Worm (Caenorhabditis elegans) whole organism, L1 larva: ENCODE results near the gene srj-33.

Source experiments
- C34B4.2 ChIP-seq: sonication (generic microtip); optimal IDR thresholded peaks from 2 replicates; lab custom pipeline; 2017; ENCODE audit warnings: mild to moderate bottlenecking, missing genetic modification characterization, missing compliant biosample characterization
- aha-1 ChIP-seq: fragments of 150-350 bp; optimal IDR thresholded peaks from 2 replicates; lab custom pipeline; 2014; ENCODE audit warnings: missing biosample characterization, missing genetic modification characterization
- alr-1 ChIP-seq: fragments of 200-800 bp; sonication (Bioruptor generic); optimal IDR thresholded peaks from 2 replicates; lab custom pipeline; 2018; ENCODE audit warnings: borderline replicate concordance, mild to moderate bottlenecking, missing genetic modification characterization, missing compliant biosample characterization
- aly-2 ChIP-seq: fragments of 150-350 bp; optimal IDR thresholded peaks from 2 replicates; lab custom pipeline; 2014; ENCODE audit warnings: missing biosample characterization, missing genetic modification characterization
- ama-1 ChIP-seq: fragments of 150-350 bp; optimal IDR thresholded peaks from 2 replicates; lab custom pipeline; 2014
- ceh-63 ChIP-seq: fragments of 200-800 bp; sonication (Bioruptor generic); optimal IDR thresholded peaks from 2 replicates; lab custom pipeline; 2018; ENCODE audit warnings: mild to moderate bottlenecking, missing genetic modification characterization, missing compliant biosample characterization
- ceh-82 ChIP-seq, 3 experiments: fragments of 150-350 bp in 1 of 3; sonication (generic microtip) in 2 of 3; optimal IDR thresholded peaks; 2 replicates each; lab custom pipeline; 2014 to 2017; ENCODE audit warnings: missing biosample characterization in 3 of 3, missing genetic modification characterization in 3 of 3
- ceh-88 ChIP-seq: fragments of 200-800 bp; sonication (Bioruptor generic); IDR thresholded peaks from 2 replicates; pipeline ENCODE4 v1.3.6; 2022; ENCODE audit warnings: missing genetic modification characterization, missing compliant biosample characterization
- ces-1 ChIP-seq: fragments of 150-350 bp; optimal IDR thresholded peaks from 2 replicates; lab custom pipeline; 2014; ENCODE audit warnings: missing biosample characterization, missing genetic modification reagents, missing genetic modification characterization
- dsc-1 ChIP-seq: sonication (generic microtip); optimal IDR thresholded peaks from 2 replicates; lab custom pipeline; 2016; ENCODE audit warnings: mild to moderate bottlenecking, missing genetic modification characterization, missing compliant biosample characterization
- efl-1 ChIP-seq, 4 experiments: fragments of 150-350 bp; optimal IDR thresholded peaks in 3 of 4; peaks in 1 of 4; 1 replicate in 1 of 4; 2 replicates in 3 of 4; lab custom pipeline; 2014; ENCODE audit warnings: missing biosample characterization in 2 of 4, missing genetic modification characterization in 2 of 4, missing genetic modification reagents in 2 of 4
- egl-13 ChIP-seq: sonication (generic microtip); optimal IDR thresholded peaks from 2 replicates; lab custom pipeline; 2016; ENCODE audit warnings: missing genotype, missing genetic modification reagents, missing genetic modification characterization, missing compliant biosample characterization
- egl-27 ChIP-seq, 2 experiments: fragments of 150-350 bp in 1 of 2; sonication (generic microtip); optimal IDR thresholded peaks; 3 replicates each; lab custom pipeline; 2017 to 2018; ENCODE audit warnings: missing biosample characterization in 2 of 2, missing genetic modification characterization in 2 of 2, missing genetic modification reagents in 2 of 2
- elt-2 ChIP-seq: sonication (generic microtip); optimal IDR thresholded peaks from 2 replicates; lab custom pipeline; 2016; ENCODE audit warnings: missing genetic modification characterization, mild to moderate bottlenecking, inconsistent platforms, missing compliant biosample characterization, missing genetic modification reagents
- elt-3 ChIP-seq, 6 experiments: fragments of 150-350 bp in 1 of 6; sonication (generic microtip); optimal IDR thresholded peaks; 2 replicates each; lab custom pipeline; 2017 to 2018; ENCODE audit warnings: missing biosample characterization in 6 of 6, missing genetic modification characterization in 6 of 6, inconsistent platforms in 1 of 6
- fkh-4 ChIP-seq: sonication (generic microtip); optimal IDR thresholded peaks from 2 replicates; lab custom pipeline; 2016; ENCODE audit warnings: missing compliant biosample characterization, missing genetic modification characterization, borderline replicate concordance
- fkh-8 ChIP-seq: sonication (generic microtip); optimal IDR thresholded peaks from 2 replicates; lab custom pipeline; 2016; ENCODE audit warnings: mild to moderate bottlenecking, missing genetic modification characterization, missing compliant biosample characterization
- hlh-17 ChIP-seq: fragments of 200-800 bp; sonication (Bioruptor generic); optimal IDR thresholded peaks from 2 replicates; lab custom pipeline; 2018; ENCODE audit warnings: missing genetic modification characterization, mild to moderate bottlenecking, missing compliant biosample characterization, moderate library complexity, borderline replicate concordance
- hlh-4 ChIP-seq: sonication (generic microtip); optimal IDR thresholded peaks from 2 replicates; lab custom pipeline; 2016; ENCODE audit warnings: mild to moderate bottlenecking, missing genetic modification characterization, missing compliant biosample characterization
- irx-1 ChIP-seq: sonication (generic microtip); optimal IDR thresholded peaks from 2 replicates; lab custom pipeline; 2016; ENCODE audit warnings: missing genetic modification characterization, missing compliant biosample characterization
- isw-1 ChIP-seq: fragments of 200-800 bp; sonication (Bioruptor generic); IDR thresholded peaks from 2 replicates; pipeline ENCODE4 v1.3.6; 2022; ENCODE audit warnings: missing genetic modification characterization, missing compliant biosample characterization
- jun-1 ChIP-seq: fragments of 150-350 bp; optimal IDR thresholded peaks from 2 replicates; lab custom pipeline; 2014; ENCODE audit warnings: missing biosample characterization, missing genetic modification reagents, missing genetic modification characterization
- lin-14 ChIP-seq: fragments of 200-800 bp; sonication (Bioruptor generic); optimal IDR thresholded peaks from 2 replicates; lab custom pipeline; 2018; ENCODE audit warnings: mild to moderate bottlenecking, missing genetic modification characterization, moderate library complexity, missing compliant biosample characterization
- lin-39 ChIP-seq: fragments of 150-350 bp; optimal IDR thresholded peaks from 2 replicates; lab custom pipeline; 2014; ENCODE audit warnings: missing biosample characterization, missing genetic modification reagents, missing genetic modification characterization
- lir-3 ChIP-seq: sonication (generic microtip); optimal IDR thresholded peaks from 2 replicates; lab custom pipeline; 2016; ENCODE audit warnings: mild to moderate bottlenecking, missing genetic modification characterization, moderate library complexity, missing compliant biosample characterization; ENCODE audit not compliant: poor library complexity
- mab-9 ChIP-seq: fragments of 200-800 bp; sonication (Bioruptor generic); IDR thresholded peaks from 2 replicates; pipeline ENCODE4 v1.3.6; 2022; ENCODE audit warnings: missing genetic modification reagents, missing genetic modification characterization, missing compliant biosample characterization
- nhr-11 ChIP-seq: fragments of 150-350 bp; optimal IDR thresholded peaks from 2 replicates; lab custom pipeline; 2014; ENCODE audit warnings: missing biosample characterization, missing genetic modification characterization
- nhr-19 ChIP-seq: fragments of 200-800 bp; sonication (Bioruptor generic); conservative IDR thresholded peaks from 2 replicates; pipeline ENCODE4 v1.3.6; 2022; ENCODE audit warnings: missing genetic modification characterization, missing compliant biosample characterization
- nhr-28 ChIP-seq: fragments of 150-350 bp; optimal IDR thresholded peaks from 2 replicates; lab custom pipeline; 2014; ENCODE audit warnings: missing biosample characterization, missing genetic modification characterization
- nhr-71 ChIP-seq: sonication (generic microtip); optimal IDR thresholded peaks from 2 replicates; lab custom pipeline; 2016; ENCODE audit warnings: mild to moderate bottlenecking, missing genetic modification characterization, moderate library complexity, missing compliant biosample characterization
- nhr-76 ChIP-seq: sonication (generic microtip); optimal IDR thresholded peaks from 2 replicates; lab custom pipeline; 2017; ENCODE audit warnings: missing biosample characterization, missing genetic modification characterization
- nhr-84 ChIP-seq: sonication (generic microtip); optimal IDR thresholded peaks from 2 replicates; lab custom pipeline; 2017; ENCODE audit warnings: missing biosample characterization, missing genetic modification characterization
- nhr-85 ChIP-seq: sonication (generic microtip); peaks from one replicate; lab custom pipeline; 2016; ENCODE audit warnings: missing genetic modification characterization, inconsistent platforms, missing compliant biosample characterization
- nhr-90 ChIP-seq: sonication (generic microtip); optimal IDR thresholded peaks from 2 replicates; lab custom pipeline; 2016; ENCODE audit warnings: mild to moderate bottlenecking, missing genetic modification characterization, missing compliant biosample characterization; ENCODE audit not compliant: poor library complexity
- pag-3 ChIP-seq: sonication (generic microtip); optimal IDR thresholded peaks from 2 replicates; lab custom pipeline; 2017; ENCODE audit warnings: missing genetic modification characterization, mild to moderate bottlenecking, missing compliant biosample characterization, antibody characterized with exemption, borderline replicate concordance; ENCODE audit not compliant: insufficient read depth
- pax-3 ChIP-seq: fragments of 200-800 bp; sonication (Bioruptor generic); optimal IDR thresholded peaks from 2 replicates; lab custom pipeline; 2018; ENCODE audit warnings: mild to moderate bottlenecking, missing genetic modification characterization, moderate library complexity, missing compliant biosample characterization
- pqm-1 ChIP-seq: sonication (generic microtip); optimal IDR thresholded peaks from 3 replicates; lab custom pipeline; 2017; ENCODE audit warnings: missing biosample characterization, missing genetic modification characterization
- skn-1 ChIP-seq: fragments of 150-350 bp; optimal IDR thresholded peaks from 2 replicates; lab custom pipeline; 2014; ENCODE audit warnings: missing biosample characterization, missing genetic modification characterization
- snpc-4 ChIP-seq: fragments of 150-350 bp; optimal IDR thresholded peaks from 2 replicates; lab custom pipeline; 2014; ENCODE audit warnings: missing biosample characterization, missing genetic modification characterization
- sup-37 ChIP-seq: fragments of 200-800 bp; sonication (Bioruptor generic); optimal IDR thresholded peaks from 2 replicates; lab custom pipeline; 2018; ENCODE audit warnings: mild to moderate bottlenecking, missing genetic modification characterization, missing compliant biosample characterization
- swsn-7 ChIP-seq: sonication (generic microtip); optimal IDR thresholded peaks from 2 replicates; lab custom pipeline; 2016; ENCODE audit warnings: missing genetic modification characterization, missing compliant biosample characterization
- tbx-2 ChIP-seq: sonication (generic microtip); optimal IDR thresholded peaks from 2 replicates; lab custom pipeline; 2016; ENCODE audit warnings: missing genetic modification characterization, missing compliant biosample characterization
- unc-30 ChIP-seq: sonication (generic microtip); optimal IDR thresholded peaks from 2 replicates; lab custom pipeline; 2017; ENCODE audit warnings: missing biosample characterization, missing genetic modification characterization
- unc-86 ChIP-seq: sonication (generic microtip); optimal IDR thresholded peaks from 2 replicates; lab custom pipeline; 2016; ENCODE audit warnings: missing genetic modification characterization, missing compliant biosample characterization
- unc-98 ChIP-seq: fragments of 200-800 bp; sonication (Bioruptor generic); IDR thresholded peaks from 2 replicates; pipeline ENCODE4 v1.3.6; 2022; ENCODE audit warnings: missing genetic modification characterization, missing compliant biosample characterization
- vab-15 ChIP-seq: sonication (generic microtip); optimal IDR thresholded peaks from 2 replicates; lab custom pipeline; 2017; ENCODE audit warnings: missing genotype, mild to moderate bottlenecking, missing genetic modification characterization, missing compliant biosample characterization
- xbp-1 ChIP-seq: sonication (generic microtip); optimal IDR thresholded peaks from 2 replicates; lab custom pipeline; 2016; ENCODE audit warnings: missing genetic modification characterization, missing compliant biosample characterization
- zag-1 ChIP-seq: fragments of 150-350 bp; optimal IDR thresholded peaks from 2 replicates; lab custom pipeline; 2014; ENCODE audit warnings: missing biosample characterization, missing genetic modification characterization
- zip-4 ChIP-seq: fragments of 200-800 bp; sonication (Bioruptor generic); optimal IDR thresholded peaks from 2 replicates; lab custom pipeline; 2018; ENCODE audit warnings: mild to moderate bottlenecking, missing genetic modification characterization, moderate library complexity, missing compliant biosample characterization

The srj-33 gene

DNA sequence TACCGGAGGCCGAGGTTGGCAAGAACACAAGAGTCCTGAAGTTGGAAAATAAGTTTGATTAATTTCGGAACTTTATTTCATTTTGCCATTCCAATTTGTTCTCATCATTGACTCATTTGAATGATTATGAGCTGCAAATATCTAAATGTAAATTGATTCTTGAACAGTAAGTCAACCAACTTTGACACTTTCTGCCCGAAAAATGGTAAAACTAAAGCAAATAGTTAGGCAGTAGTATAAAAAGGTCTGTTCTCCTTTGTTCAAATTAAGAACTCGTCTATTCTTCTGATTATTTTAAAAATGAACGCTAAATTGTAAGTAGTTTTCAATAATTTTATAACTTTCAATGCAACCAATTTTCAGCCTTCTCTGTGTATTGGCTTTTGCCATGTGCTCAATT is 5.7 kb upstream of the srj-33 start, which contains the start of gene fipr-12:
fipr-12 (plus strand) TSS at position 301 of the 400 bp plus-strand sequence.
- TF ChIP-seq xbp-1 (tag; lab: Kevin White, UChicago) = no peak
- no peak for TF ChIP-seq pag-3 (tag; lab: Kevin White, UChicago)
- TF ChIP-seq swsn-7 (tag; lab: Kevin White, UChicago) = no peak
- TF ChIP-seq efl-1 (optimal IDR thresholded peaks at IDR 0.05; lab: Kevin White, UChicago) = no peak
- no peak for TF ChIP-seq efl-1 (GFP tag; optimal IDR thresholded peaks at IDR 0.05 in 1 of 2; lab: Kevin White, UChicago)
- TF ChIP-seq pax-3 (tag; lab: Kevin White, UChicago) = no peak
- no peak for TF ChIP-seq ama-1 (lab: Kevin White, UChicago)
- no peak for TF ChIP-seq nhr-19
- no peak for TF ChIP-seq pqm-1 (tag; lab: Kevin White, UChicago)
- TF ChIP-seq zag-1 (tag; lab: Kevin White, UChicago) = no peak
- no peak for TF ChIP-seq ceh-88 (GFP tag; lab: Robert Waterston, UW)
- TF ChIP-seq skn-1 (tag; lab: Kevin White, UChicago) = no peak
- no peak for TF ChIP-seq fkh-8 (tag; lab: Kevin White, UChicago)
- no peak for TF ChIP-seq nhr-76 (tag; lab: Kevin White, UChicago)
- TF ChIP-seq irx-1 (tag; lab: Kevin White, UChicago) = no peak
- no peak for TF ChIP-seq alr-1 (tag; lab: Kevin White, UChicago)

DNA sequence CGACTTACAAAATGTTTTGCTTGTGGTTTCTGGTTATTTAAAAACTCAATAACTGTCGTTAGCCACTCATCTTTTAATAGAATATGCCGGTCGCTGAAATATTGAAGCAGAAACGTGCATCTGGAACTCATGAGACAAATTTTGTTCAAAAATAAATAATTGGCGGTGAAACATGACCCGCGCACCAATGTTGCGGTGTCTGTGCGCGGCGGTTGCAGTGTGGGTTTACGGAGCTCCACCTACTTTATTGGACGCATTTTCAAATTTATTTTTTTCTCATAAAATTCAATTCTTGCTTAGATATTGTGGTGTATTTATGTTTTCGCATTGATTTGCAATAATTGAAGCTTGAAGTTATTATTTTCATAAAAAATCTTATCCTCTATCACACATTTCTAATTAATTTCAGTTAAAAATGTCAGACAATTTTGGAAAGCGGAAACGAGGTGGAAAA is 6.7 kb downstream of the srj-33 start, which contains the start of the genes rmh-2 and suds-3:
rmh-2 (minus strand) TSS at position 164 of the 454 bp plus-strand sequence.
suds-3 (plus strand) TSS at position 404 of the 454 bp plus-strand sequence.
- no peak for TF ChIP-seq mab-9 (GFP tag; lab: Robert Waterston, UW)
- no peak for TF ChIP-seq vab-15
- TF ChIP-seq nhr-28 (tag; lab: Kevin White, UChicago) = no peak
- no peak for TF ChIP-seq tbx-2
- TF ChIP-seq nhr-90 (tag; lab: Kevin White, UChicago) = peak; percentile 7
- no peak for TF ChIP-seq hlh-17 (GFP tag; lab: Kevin White, UChicago)
- TF ChIP-seq unc-98 (GFP tag; lab: Robert Waterston, UW) = no peak
- no peak for TF ChIP-seq fkh-4 (tag; lab: Kevin White, UChicago)
- TF ChIP-seq ces-1 = no peak
- TF ChIP-seq elt-2 (tag; lab: Kevin White, UChicago) = no peak
- no peak for TF ChIP-seq nhr-85 (tag; lab: Kevin White, UChicago)
- no peak for TF ChIP-seq lir-3 (tag; lab: Kevin White, UChicago)
- no peak for TF ChIP-seq lin-14
- no peak for TF ChIP-seq snpc-4 (tag; lab: Kevin White, UChicago)
- no peak for TF ChIP-seq unc-86
- no peak for TF ChIP-seq nhr-84 (tag; lab: Kevin White, UChicago)
- TF ChIP-seq fkh-8 (tag; lab: Kevin White, UChicago) = no peak
- no peak for TF ChIP-seq egl-13 (tag; lab: Kevin White, UChicago)
- no peak for TF ChIP-seq aha-1 (tag; lab: Kevin White, UChicago)
- TF ChIP-seq nhr-11 (tag; lab: Kevin White, UChicago) = no peak
- no peak for TF ChIP-seq pqm-1 (tag; lab: Kevin White, UChicago)
- peak; percentile 50 for TF ChIP-seq nhr-71
- peak; percentile 60 to 85 for TF ChIP-seq efl-1 (optimal IDR thresholded peaks at IDR 0.05; lab: Kevin White, UChicago)
- peak; percentile 78 to 98 for TF ChIP-seq efl-1 (GFP tag; optimal IDR thresholded peaks at IDR 0.05 in 1 of 2; lab: Kevin White, UChicago)
- no peak for TF ChIP-seq pag-3 (tag; lab: Kevin White, UChicago)
- no peak for TF ChIP-seq jun-1
- no peak for TF ChIP-seq ceh-63 (GFP tag; lab: Kevin White, UChicago)
- no peak for TF ChIP-seq C34B4.2 (tag; lab: Kevin White, UChicago)
- TF ChIP-seq egl-27 (tag; optimal IDR thresholded peaks at IDR 0.05; lab: Kevin White, UChicago) = no peak
- TF ChIP-seq skn-1 (tag; lab: Kevin White, UChicago) = no peak
- no peak for TF ChIP-seq isw-1 (GFP tag; lab: Robert Waterston, UW)
- no peak for TF ChIP-seq elt-3 (tag; optimal IDR thresholded peaks at IDR 0.05; lab: Kevin White, UChicago)
- TF ChIP-seq sup-37 = no peak
- no peak for TF ChIP-seq unc-30 (tag; lab: Kevin White, UChicago)
- TF ChIP-seq ceh-82 (tag; optimal IDR thresholded peaks at IDR 0.05; lab: Kevin White, UChicago) = peak in 1 of 3 experiments; percentile 9
- TF ChIP-seq aly-2 (tag; lab: Kevin White, UChicago) = no peak
- TF ChIP-seq hlh-4 (tag; lab: Kevin White, UChicago) = no peak
- TF ChIP-seq zip-4 = no peak
- TF ChIP-seq dsc-1 = peak; percentile 11
- no peak for TF ChIP-seq lin-39 (tag; lab: Kevin White, UChicago)
